Worm (Caenorhabditis elegans): ENCODE data around the gene F47C12.7.

ce11 chrIV:4008440-4008839 is 13.2 kb upstream of the F47C12.7 start:
- TF ChIP-seq nhr-76 (tag; optimal IDR thresholded peaks at IDR 0.05) (no peak), pha-4 (tag; optimal IDR thresholded peaks at IDR 0.05) (no peak), sptf-1 (tag; optimal IDR thresholded peaks at IDR 0.05) (no peak), nhr-12 (tag; optimal IDR thresholded peaks at IDR 0.05) (no peak), nhr-237 (tag; optimal IDR thresholded peaks at IDR 0.05) (no peak), snpc-4 (tag; optimal IDR thresholded peaks at IDR 0.05) (no peak), unc-62 (GFP tag; optimal IDR thresholded peaks at IDR 0.05) (no peak)

Measured in whole organism, mixed stage, embryonic.